Worm (Caenorhabditis elegans): ENCODE measurements around the gene C07B5.6.

ce11 chrX:9483754-9484153, 35.1 kb upstream of the C07B5.6 start:
- no peak for TF ChIP-seq ztf-11 (tag; optimal IDR thresholded peaks at IDR 0.05)
- TF ChIP-seq unc-62 (GFP tag; optimal IDR thresholded peaks at IDR 0.05) = no peak
- TF ChIP-seq mep-1 (tag; optimal IDR thresholded peaks at IDR 0.05) = no peak
- no peak for TF ChIP-seq ceh-83 (GFP tag; optimal IDR thresholded peaks at IDR 0.05)
- no peak for TF ChIP-seq lin-32 (GFP tag; optimal IDR thresholded peaks at IDR 0.05)
- no peak for TF ChIP-seq nhr-76 (tag; optimal IDR thresholded peaks at IDR 0.05)
- no peak for TF ChIP-seq ham-2 (GFP tag; optimal IDR thresholded peaks at IDR 0.05)
- no peak for TF ChIP-seq ces-1 (GFP tag; optimal IDR thresholded peaks at IDR 0.05)
- no peak for TF ChIP-seq nhr-12 (tag; optimal IDR thresholded peaks at IDR 0.05)
- no peak for TF ChIP-seq nhr-2 (tag; optimal IDR thresholded peaks at IDR 0.05)
